Worm (Caenorhabditis elegans) whole organism, L4/young adult: Measurements from ENCODE around the gene srlf-3.

ENCODE experiments used
- dao-5 ChIP-seq: sonication (generic microtip); optimal IDR thresholded peaks from 2 replicates; lab custom pipeline; 2016; ENCODE audit warnings: missing genotype, missing genetic modification characterization, moderate library complexity, missing compliant biosample characterization
- him-1 ChIP-seq: sonication (generic microtip); optimal IDR thresholded peaks from 2 replicates; lab custom pipeline; 2016; ENCODE audit warnings: missing genotype, missing genetic modification reagents, missing genetic modification characterization, missing compliant biosample characterization

DNA sequence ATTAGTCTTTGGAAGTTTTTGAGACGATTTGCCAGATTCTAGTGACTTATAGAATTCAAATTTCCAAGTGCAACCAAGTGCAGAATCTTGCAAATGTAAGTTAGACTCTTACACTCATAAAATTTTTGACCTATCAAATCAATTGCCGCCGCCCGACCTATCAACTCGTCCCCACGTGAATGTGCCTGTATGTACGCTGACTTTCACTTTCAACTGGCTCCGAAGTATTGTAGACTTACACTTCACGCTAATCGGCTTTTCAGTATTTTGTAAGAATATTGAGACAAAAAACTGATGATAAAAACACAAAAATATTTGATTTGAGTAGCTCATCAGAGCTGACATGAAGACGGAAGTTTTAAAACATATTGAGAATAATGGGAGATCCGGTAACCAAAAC lies 45.5 kb downstream of the srlf-3 start:
- TF ChIP-seq dao-5 (tag; lab: Kevin White, UChicago) (no peak), him-1 (no peak)
